Fruit fly (Drosophila melanogaster): ENCODE measurements around the gene CG43737.

CG43737 gene

DNA sequence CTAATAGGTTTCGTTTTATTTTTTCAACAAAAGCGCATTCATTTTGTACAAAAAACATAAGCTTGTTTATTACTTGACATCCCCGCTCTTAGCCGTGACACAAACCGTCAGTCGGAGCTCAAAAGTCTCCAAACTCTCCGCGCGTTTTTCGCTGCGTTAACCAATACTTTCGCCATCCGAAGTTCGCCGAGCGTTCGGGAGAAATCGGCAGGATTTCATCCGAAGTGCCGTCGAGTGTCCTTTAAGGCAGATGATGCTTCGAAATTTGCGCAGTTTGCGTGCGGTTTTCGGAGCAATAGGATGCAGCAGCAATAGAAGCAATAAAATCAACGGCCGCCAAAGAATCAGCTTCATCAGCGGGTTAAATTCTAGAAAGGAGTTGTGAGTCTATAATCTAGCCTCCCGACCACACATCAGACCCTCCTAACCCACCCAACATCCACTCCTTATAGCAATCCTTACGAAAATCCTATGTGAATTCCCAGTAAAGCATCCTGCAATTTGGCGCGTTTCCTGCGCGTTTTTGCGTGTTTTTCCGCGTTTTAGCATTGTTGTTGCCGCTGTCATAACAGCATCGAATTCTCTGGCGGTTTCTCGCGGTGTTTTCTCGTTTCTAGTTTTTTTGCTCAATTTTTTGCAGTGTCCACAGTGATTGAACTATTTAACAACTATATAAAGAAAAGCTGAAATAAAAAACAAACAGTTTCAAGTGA lies at the start of gene CG43737:
Gene CG43737, plus strand, starts transcription at position 271 of the 713 bp plus-strand sequence.
- no peak for TF ChIP-seq CG17801 (GFP tag; optimal IDR thresholded peaks at IDR 0.05; ENCODE audit: partially characterized antibody)

DNA sequence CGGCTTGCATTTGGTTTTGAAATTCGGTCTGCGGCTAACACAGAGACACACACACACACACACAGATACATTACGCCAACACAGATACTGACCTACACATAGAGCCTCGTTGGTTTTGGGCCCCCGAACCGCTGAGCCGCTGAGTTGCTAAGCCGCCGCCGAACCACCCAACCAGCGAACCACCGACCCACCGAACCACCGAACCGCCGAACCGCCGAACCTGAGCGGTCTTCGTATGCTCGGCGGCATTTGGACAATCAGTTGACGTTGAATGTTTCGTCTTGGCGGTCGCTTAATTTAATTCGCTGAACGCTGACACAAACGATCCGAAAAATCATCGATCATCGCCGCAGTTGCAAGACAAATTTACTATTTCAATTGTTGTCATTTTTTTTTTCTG lies 49.7 kb upstream of the CG43737 start, which contains the start of gene drd:
Gene drd, plus strand, starts transcription at position 258 of the 400 bp plus-strand sequence.
- no peak for TF ChIP-seq CG17801 (GFP tag; optimal IDR thresholded peaks at IDR 0.05; ENCODE audit: partially characterized antibody)

DNA sequence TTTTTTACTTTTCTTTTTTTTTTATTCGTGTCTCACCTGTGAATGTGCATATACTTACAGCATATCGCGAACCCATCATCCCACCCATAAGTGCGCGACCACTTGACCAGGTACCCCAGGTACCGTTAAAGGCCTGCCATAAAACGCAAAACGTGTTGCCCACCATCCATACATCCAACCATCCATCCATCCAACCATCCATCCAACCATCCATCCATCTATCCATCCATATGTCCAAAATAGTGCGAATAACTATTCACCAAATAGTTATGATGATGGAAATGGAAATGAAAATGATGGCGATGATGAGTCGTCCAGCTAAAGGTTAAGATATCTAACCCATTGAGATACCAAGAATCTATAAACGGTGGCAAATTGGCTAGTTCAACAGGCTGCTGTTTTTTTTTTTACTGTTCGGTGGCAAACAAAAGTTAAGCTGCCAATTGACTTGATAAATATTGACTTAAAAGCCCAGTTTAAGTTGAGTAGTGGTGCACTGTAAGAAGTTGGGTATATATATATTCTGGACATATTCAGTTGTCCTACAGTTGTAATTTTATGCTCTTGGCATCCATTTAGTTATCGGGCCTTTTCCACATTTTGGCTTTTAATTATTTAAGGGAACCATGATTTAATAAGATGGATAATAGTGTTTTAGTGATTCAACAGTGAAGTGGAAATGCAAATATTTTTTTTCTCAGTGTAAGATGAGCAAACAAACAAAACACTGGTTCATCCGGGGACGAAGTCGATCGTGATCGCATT lies 47.2 kb upstream of the CG43737 start:
- no peak for TF ChIP-seq CG17801 (GFP tag; optimal IDR thresholded peaks at IDR 0.05; ENCODE audit: partially characterized antibody)

DNA sequence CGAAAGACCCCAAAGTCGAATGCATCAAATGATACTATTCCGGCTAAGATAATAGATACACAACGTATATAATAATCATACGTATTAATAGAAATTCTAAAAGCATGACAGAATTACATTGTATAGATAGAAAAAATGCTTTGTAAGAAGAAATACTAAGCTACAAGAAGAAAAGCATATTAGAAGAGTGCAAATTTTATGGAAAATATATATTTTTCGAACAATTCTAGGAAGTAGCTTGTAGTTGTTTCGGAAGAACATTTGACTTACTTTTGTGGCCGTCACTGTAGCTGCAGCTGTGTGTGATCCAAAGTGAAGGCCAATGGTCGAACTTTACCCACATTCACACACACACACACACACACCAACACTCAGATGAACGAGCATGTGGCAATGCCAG lies 43.2 kb upstream of the CG43737 start:
- TF ChIP-seq CG17801 (GFP tag; optimal IDR thresholded peaks at IDR 0.05; ENCODE audit: partially characterized antibody) = peak; percentile 9

DNA sequence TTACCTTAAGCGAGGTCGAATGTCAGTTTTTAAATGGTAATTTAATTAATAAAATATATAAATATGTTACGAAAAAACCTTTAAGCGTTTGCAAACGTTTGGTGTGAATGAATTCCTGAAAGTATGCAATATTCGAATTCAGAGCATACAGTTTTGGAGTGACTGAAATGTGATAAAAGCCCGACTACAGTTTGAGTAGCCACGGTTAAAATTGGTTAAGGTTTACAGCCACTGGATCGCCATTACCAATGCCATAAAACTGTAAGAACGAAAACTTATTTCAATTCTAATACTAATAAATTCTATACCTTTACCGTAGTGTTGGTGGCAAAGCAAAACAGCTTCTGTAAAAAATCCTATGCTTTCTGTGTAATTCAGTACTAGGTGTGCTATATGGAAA lies 38.0 kb upstream of the CG43737 start:
- TF ChIP-seq CG17801 (GFP tag; optimal IDR thresholded peaks at IDR 0.05; ENCODE audit: partially characterized antibody) = peak; percentile 4

DNA sequence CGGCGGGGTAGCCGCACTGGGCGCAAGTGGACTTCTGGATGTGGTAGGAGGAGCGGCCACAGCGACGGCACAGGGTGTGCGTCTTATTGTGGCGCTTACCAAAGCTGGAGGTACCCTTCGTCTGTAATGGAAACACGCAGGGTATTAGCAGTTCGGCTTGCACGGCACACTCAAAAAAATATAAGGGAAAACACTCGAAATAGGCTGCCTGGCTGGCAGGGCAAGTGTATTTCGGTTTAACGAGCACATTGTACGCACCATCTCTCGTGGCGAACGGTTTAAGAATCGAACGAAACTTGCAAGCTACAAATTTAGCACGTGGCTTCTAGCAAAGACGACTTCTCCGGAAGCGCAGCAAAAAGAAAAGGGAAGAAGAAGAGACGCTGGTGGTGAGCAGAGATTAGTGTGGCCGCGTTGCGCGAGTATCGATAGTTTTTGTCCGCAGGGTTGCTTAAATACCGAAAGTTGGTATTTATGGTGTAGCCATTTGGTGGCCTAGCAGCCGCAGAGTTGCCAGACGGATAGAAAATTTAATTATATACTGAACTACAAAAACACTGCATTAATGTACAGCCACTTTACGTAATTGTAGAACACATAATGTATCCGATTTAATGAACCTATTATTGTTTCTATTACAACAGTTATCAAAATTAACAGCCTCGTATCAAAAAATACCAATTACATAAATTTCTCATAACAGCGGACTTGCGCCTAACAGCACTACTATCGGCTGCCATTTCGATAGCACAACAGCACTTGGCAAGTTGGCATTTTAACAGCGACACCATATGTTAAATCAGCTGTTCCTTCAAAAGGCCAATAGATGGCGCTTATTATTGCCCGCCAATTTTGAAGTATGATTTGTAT lies 36.0 kb upstream of the CG43737 start, which contains the start of gene RpL37-1:
Gene RpL37-1, minus strand, starts transcription at position 374 of the 870 bp plus-strand sequence.
- peak; percentile 56 for TF ChIP-seq CG17801 (GFP tag; optimal IDR thresholded peaks at IDR 0.05; ENCODE audit: partially characterized antibody)

DNA sequence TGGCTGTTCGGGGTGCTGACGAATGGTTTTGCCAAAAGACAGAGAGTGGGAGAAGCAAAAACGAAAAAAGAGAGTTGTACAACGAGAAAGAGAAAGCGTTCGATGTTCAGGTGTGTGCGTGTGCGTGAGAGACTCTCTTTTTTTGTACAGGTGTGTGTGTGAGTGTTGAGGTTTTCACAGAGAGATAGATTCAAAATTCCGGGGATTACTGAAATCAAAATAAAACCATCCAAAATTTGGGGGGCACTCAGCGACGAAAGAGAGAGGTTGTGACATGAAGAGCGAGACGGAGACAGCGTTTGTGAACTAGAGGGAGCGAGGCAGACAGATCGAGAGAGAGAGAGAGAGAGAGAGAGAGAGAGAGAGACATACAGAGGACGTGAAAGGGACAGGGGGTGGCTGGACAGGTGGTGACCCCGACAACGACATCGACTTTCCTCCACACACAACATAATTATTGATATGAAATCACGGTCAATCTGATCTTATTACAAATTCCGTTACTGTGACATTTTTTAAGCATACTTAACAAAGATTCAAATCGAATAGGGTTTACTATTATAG lies 31.9 kb upstream of the CG43737 start:
- TF ChIP-seq CG17801 (GFP tag; optimal IDR thresholded peaks at IDR 0.05; ENCODE audit: partially characterized antibody) = no peak

DNA sequence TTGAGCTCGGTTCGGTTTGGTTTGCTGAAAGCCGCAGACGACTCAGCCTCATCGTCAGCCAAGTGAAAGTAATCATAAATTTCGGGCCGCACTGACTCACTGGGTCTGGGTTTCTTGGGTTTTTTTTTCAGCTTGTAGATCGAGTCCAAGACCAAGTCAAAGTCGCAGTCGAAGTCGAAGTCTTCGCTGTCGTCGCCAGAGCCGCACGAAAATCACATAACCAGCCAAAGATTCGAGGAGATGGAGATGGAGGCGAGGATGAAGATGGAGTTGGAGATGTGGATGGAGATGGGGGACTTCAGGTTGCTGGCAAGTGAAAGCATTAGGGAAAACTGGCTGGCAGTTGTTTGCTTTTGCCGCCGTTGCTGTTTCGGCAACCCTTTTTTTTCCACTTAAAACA lies 28.2 kb upstream of the CG43737 start:
- no peak for TF ChIP-seq CG17801 (GFP tag; optimal IDR thresholded peaks at IDR 0.05; ENCODE audit: partially characterized antibody)

DNA sequence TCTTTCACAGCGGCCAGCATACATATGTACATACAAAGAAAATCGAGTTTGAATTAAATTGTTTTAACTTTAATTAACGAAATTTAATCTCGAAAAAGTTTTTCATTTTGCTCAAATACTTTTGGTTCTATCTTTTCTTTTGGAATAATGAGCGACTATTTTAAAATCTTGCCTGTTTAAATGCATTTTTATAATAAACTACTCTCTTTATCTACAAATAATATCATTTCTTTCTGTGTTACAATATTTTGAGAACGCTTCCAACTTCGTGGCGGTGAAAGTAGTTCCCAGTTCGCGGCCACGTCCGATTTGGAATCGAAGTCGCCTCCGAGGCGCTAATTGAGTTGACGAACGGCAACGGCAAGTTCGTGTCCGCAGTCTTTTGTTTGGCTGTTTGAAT lies 25.0 kb upstream of the CG43737 start:
- TF ChIP-seq CG17801 (GFP tag; optimal IDR thresholded peaks at IDR 0.05; ENCODE audit: partially characterized antibody) = no peak

DNA sequence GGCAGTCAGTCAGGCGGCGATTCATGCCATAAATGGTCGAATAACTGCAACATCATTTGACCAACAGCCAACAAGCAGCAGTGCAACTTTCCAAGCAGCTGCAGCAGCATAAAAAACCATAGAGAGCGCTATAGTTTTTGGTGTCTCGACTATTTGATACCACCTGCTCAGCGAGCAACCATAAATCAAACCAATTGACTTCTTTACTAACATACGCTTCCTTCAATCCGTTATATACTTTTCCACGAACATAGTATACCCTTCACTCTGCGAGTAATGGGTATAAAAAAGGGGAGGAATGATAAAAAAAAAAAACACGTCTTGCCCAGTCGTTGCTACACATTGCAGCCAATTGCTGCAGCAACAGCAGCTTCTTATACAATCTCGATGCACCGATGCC lies 23.2 kb upstream of the CG43737 start:
- no peak for TF ChIP-seq CG17801 (GFP tag; optimal IDR thresholded peaks at IDR 0.05; ENCODE audit: partially characterized antibody)

DNA sequence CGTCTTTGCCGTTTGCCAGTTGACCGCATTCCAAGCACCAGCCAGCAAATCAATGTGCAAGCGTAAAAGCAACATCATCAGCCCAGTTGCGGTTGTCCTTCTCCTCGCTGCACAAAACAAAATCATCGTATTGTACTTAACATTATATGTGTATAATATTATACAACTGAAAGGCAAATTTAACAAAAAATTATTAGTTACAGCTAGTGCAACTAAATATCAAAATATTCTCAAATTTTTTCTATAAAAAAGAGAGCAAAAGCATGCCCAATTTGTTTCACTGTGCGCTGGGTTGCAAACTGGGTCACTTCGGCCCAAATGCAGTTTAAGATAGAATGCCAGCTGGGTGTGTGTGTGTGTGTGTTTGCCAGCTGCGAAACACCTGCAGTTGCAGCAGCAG lies 19.0 kb upstream of the CG43737 start:
- TF ChIP-seq CG17801 (GFP tag; optimal IDR thresholded peaks at IDR 0.05; ENCODE audit: partially characterized antibody) = no peak

DNA sequence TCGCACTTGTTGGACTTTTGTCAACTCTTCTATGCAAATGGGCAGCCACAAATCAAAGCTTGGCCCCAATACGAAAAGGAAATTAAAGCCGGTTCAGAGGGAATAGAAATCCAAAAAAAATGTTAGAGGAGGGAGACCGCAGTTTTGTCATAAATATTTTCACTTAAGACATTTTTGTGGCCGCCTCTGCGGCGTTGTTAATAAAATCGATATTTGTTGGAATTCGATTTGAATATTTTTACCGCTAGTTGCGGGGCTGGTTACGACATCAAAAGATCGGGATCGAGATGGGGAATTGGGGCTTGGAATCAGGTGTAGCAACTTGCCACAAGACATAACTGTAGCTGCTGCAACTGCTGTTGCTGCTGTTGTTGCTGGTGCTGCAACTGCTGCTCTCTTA lies 18.0 kb upstream of the CG43737 start:
- TF ChIP-seq CG17801 (GFP tag; optimal IDR thresholded peaks at IDR 0.05; ENCODE audit: partially characterized antibody) = no peak

DNA sequence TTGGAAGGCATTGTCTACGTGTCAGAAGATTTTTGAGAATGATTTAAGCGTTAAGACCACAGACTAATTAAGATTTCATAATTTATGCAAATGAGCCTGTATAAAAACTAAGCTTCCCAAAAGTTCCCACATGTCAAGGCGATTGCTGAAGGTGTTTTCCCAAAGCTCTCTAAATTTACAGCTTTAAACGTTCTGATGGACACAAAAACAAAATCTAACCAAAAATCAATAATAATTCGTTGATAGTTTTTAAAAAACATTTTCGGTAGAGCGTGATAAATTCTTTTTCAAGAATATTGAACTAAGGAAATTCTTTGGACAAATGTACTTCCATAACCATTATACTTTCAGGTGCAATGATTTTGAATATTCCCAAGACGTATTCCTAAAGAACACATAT lies 13.2 kb upstream of the CG43737 start:
- no peak for TF ChIP-seq CG17801 (GFP tag; optimal IDR thresholded peaks at IDR 0.05; ENCODE audit: partially characterized antibody)

DNA sequence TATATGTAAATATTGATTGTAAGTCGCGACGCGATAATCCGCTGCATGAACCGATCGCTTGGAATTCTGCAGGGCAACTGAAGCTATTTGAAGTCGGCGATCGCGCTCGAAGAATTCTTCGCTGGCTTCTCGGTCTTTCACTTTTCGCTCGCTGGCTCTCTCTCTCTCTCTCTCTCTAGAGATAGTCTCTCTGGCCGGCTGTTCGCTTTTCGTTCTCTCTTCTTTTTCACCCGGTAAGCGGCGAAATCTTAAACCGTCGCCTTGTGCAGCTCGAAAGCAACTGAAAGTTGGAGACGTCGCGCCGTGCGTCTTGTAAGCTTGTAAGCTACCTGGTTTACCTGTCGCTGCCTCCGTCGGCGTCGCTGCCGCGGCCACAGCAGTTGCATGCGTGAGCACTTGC lies 12.3 kb upstream of the CG43737 start, which contains the start of gene CG9095:
Gene CG9095, minus strand, starts transcription at position 285 of the 400 bp plus-strand sequence.
- no peak for TF ChIP-seq CG17801 (GFP tag; optimal IDR thresholded peaks at IDR 0.05; ENCODE audit: partially characterized antibody)

DNA sequence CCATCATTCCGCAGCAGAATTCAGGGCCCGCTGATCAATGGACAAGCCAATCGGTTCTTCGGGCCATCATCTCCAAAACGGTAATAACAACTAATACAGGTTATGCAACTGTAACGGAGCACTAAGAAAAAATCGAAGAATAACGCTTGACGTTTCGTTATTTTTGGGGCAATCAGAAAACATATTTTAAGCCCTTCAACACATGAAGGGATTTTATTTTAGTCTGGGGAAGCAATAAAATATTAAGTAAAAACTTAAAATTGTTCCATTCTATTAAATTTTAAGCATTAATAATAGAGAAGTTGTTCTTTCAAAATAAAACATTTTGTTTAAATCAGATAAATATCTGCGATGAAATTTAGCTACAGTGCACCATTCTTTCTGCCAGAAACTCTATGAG lies 11.8 kb upstream of the CG43737 start:
- TF ChIP-seq CG17801 (GFP tag; optimal IDR thresholded peaks at IDR 0.05; ENCODE audit: partially characterized antibody) = no peak

Data from ovary, adult (tissue).